Worm (Caenorhabditis elegans): Measurements from ENCODE around the gene slr-2.

DNA sequence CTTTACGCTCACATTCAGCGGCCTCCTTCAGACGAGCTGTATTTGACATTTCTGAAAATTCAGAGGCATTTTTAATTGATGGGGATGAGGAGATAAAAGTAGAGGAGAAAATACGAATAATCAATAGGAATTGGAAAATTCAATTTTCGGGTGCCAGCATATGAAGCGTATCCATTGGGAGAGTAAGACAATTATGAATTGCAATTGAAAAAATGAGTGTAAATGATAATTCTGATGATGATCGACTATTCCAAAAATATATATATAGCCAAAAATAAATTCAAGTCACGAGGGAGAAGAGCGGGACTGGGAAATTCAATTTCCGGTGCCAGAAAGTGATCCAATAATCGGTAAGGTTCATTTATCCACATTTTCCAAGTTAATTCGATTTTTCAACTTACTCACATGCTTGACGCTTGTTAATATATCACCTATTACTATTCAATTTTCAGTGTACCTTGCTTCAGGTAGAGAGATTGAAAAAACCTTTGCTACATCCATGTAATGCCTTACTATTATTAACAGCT is 20.6 kb upstream of the slr-2 start, which contains the start of gene Y59A8B.8:
- no peak for TF ChIP-seq nfya-1 (tag; optimal IDR thresholded peaks at IDR 0.05)
- no peak for TF ChIP-seq fkh-10 (GFP tag; optimal IDR thresholded peaks at IDR 0.05)
- TF ChIP-seq T23F11.4 (GFP tag; optimal IDR thresholded peaks at IDR 0.05), result no peak
- TF ChIP-seq nhr-11 (tag; optimal IDR thresholded peaks at IDR 0.05), result no peak
- no peak for TF ChIP-seq elt-4 (tag; optimal IDR thresholded peaks at IDR 0.05)

Data from whole organism, late embryonic.